Fruit fly (Drosophila melanogaster) whole organism, embryonic: ENCODE data around the gene CG43095.

Experiments
- Bgb ChIP-seq: fragments of 200-800 bp; sonication (Bioruptor generic); IDR thresholded peaks from 2 replicates; pipeline ENCODE4 v1.3.6; 2022; ENCODE audit warnings: missing biosample characterization, missing genetic modification characterization; ENCODE audit not compliant: partially characterized antibody
- CG10267 ChIP-seq: fragments of 200-800 bp; sonication (Bioruptor generic); optimal IDR thresholded peaks from 2 replicates; lab custom pipeline; 2018; ENCODE audit warnings: missing biosample characterization, mild to moderate bottlenecking, missing genetic modification characterization, moderate library complexity
- CG10366 ChIP-seq: fragments of 200-800 bp; sonication (Bioruptor generic); IDR thresholded peaks from 2 replicates; pipeline ENCODE4 v1.3.6; 2022; ENCODE audit warnings: missing biosample characterization, missing genetic modification characterization
- CG11560 ChIP-seq: fragments of 200-800 bp; sonication (Bioruptor generic); IDR thresholded peaks from 3 replicates; pipeline ENCODE4 v1.3.6; 2022; ENCODE audit warnings: missing biosample characterization, missing genetic modification characterization
- CG11695 ChIP-seq: fragments of 200-800 bp; sonication (Bioruptor generic); IDR thresholded peaks from 3 replicates; pipeline ENCODE4 v1.3.6; 2022; ENCODE audit warnings: missing biosample characterization, missing genetic modification characterization
- CG12236 ChIP-seq: fragments of 200-800 bp; sonication (Bioruptor generic); optimal IDR thresholded peaks from 2 replicates; lab custom pipeline; 2016; ENCODE audit warnings: missing biosample characterization, missing genetic modification characterization
- CG15269 ChIP-seq: fragments of 200-800 bp; sonication (Bioruptor generic); optimal IDR thresholded peaks from 2 replicates; lab custom pipeline; 2018; ENCODE audit warnings: missing biosample characterization, mild to moderate bottlenecking, missing genetic modification characterization, moderate library complexity
- CG16779 ChIP-seq: fragments of 200-800 bp; sonication (Bioruptor generic); IDR thresholded peaks from 2 replicates; pipeline ENCODE4 v1.3.6; 2022; ENCODE audit warnings: missing biosample characterization, missing genetic modification characterization
- CG16813 ChIP-seq: fragments of 200-800 bp; sonication (Bioruptor generic); IDR thresholded peaks from 3 replicates; pipeline ENCODE4 v1.3.6; 2022; ENCODE audit warnings: missing biosample characterization, missing genetic modification characterization; ENCODE audit not compliant: partially characterized antibody
- CG31441 ChIP-seq: fragments of 200-800 bp; sonication (Bioruptor generic); IDR thresholded peaks from 2 replicates; pipeline ENCODE4 v1.3.6; 2022; ENCODE audit warnings: missing biosample characterization, missing genetic modification characterization
- CG32532 ChIP-seq: fragments of 200-800 bp; sonication (Bioruptor generic); IDR thresholded peaks from 2 replicates; pipeline ENCODE4 v1.3.6; 2022; ENCODE audit warnings: missing biosample characterization, missing genetic modification characterization
- CG32772 ChIP-seq: fragments of 200-800 bp; sonication (Bioruptor generic); IDR thresholded peaks from 2 replicates; pipeline ENCODE4 v1.3.6; 2022; ENCODE audit warnings: missing biosample characterization, missing genetic modification characterization
- CG3726 ChIP-seq: fragments of 200-800 bp; sonication (Bioruptor generic); IDR thresholded peaks from 3 replicates; pipeline ENCODE4, ENCODE4 v1.3.6; 2022; ENCODE audit warnings: missing biosample characterization, missing genetic modification characterization
- CG42726 ChIP-seq: fragments of 200-800 bp; sonication (Bioruptor generic); IDR thresholded peaks from 2 replicates; pipeline ENCODE4 v1.3.6; 2022; ENCODE audit warnings: missing biosample characterization, missing genetic modification characterization; ENCODE audit not compliant: partially characterized antibody
- CG7357 ChIP-seq: fragments of 200-800 bp; sonication (Bioruptor generic); IDR thresholded peaks from 3 replicates; pipeline ENCODE4 v1.3.6; 2022; ENCODE audit warnings: missing biosample characterization, missing genetic modification characterization
- CG7839 ChIP-seq: fragments of 200-800 bp; sonication (Bioruptor generic); optimal IDR thresholded peaks from 3 replicates; lab custom pipeline; 2018; ENCODE audit warnings: missing biosample characterization, mild to moderate bottlenecking, missing genetic modification characterization, moderate library complexity
- CG8388 ChIP-seq: fragments of 200-800 bp; sonication (Bioruptor generic); optimal IDR thresholded peaks from 2 replicates; lab custom pipeline; 2019; ENCODE audit warnings: missing biosample characterization, mild to moderate bottlenecking, missing genetic modification characterization, moderate library complexity
- CG9727 ChIP-seq: fragments of 200-800 bp; sonication (Bioruptor generic); optimal IDR thresholded peaks from 3 replicates; lab custom pipeline; 2017; ENCODE audit warnings: missing biosample characterization, mild to moderate bottlenecking, missing genetic modification characterization
- Drgx ChIP-seq: fragments of 200-800 bp; sonication (Bioruptor generic); IDR thresholded peaks from 2 replicates; pipeline ENCODE4 v1.3.6; 2022; ENCODE audit warnings: missing biosample characterization, missing genetic modification characterization
- Hmx ChIP-seq: fragments of 200-800 bp; sonication (Bioruptor generic); optimal IDR thresholded peaks from 2 replicates; lab custom pipeline; 2016; ENCODE audit warnings: missing biosample characterization, missing genetic modification characterization
- Hr51 ChIP-seq, 2 experiments: fragments of 200-800 bp; sonication (Bioruptor generic); optimal IDR thresholded peaks; 2 replicates in 1 of 2; 3 replicates in 1 of 2; lab custom pipeline; 2016 to 2018; ENCODE audit warnings: missing biosample characterization in 2 of 2, missing genetic modification characterization in 2 of 2, mild to moderate bottlenecking in 1 of 2, moderate library complexity in 1 of 2
- Mrtf ChIP-seq: fragments of 200-800 bp; sonication (Bioruptor generic); IDR thresholded peaks from 3 replicates; pipeline ENCODE4 v1.3.6; 2022; ENCODE audit warnings: missing biosample characterization, missing genetic modification characterization
- Rx ChIP-seq: fragments of 200-800 bp; sonication (Bioruptor generic); IDR thresholded peaks from 2 replicates; pipeline ENCODE4 v1.3.6; 2022; ENCODE audit warnings: missing biosample characterization, missing genetic modification characterization
- Stat92E ChIP-seq, 3 experiments: fragments of >200 bp in 2 of 3; fragments of 200-800 bp in 1 of 3; sonication (Bioruptor generic) in 1 of 3; optimal IDR thresholded peaks; 2 replicates each; lab custom pipeline; 2017 to 2019; ENCODE audit warnings: missing biosample characterization in 3 of 3, missing genetic modification characterization in 3 of 3, mild to moderate bottlenecking in 1 of 3, moderate library complexity in 1 of 3
- Xrp1 ChIP-seq: fragments of 200-800 bp; sonication (Bioruptor generic); IDR thresholded peaks from 2 replicates; pipeline ENCODE4 v1.3.6; 2022; ENCODE audit warnings: missing biosample characterization, missing genetic modification characterization
- dati ChIP-seq: fragments of 200-800 bp; sonication (Bioruptor generic); IDR thresholded peaks from 2 replicates; pipeline ENCODE4 v1.3.6; 2022; ENCODE audit warnings: missing biosample characterization, missing genetic modification characterization
- dmrt99B ChIP-seq: fragments of 200-800 bp; sonication (Bioruptor generic); optimal IDR thresholded peaks from 2 replicates; lab custom pipeline; 2018; ENCODE audit warnings: missing biosample characterization, mild to moderate bottlenecking, missing genetic modification characterization, moderate library complexity
- fru ChIP-seq: fragments of >200 bp; optimal IDR thresholded peaks from 2 replicates; lab custom pipeline; 2017
- hbn ChIP-seq: fragments of 200-800 bp; sonication (Bioruptor generic); IDR thresholded peaks from 2 replicates; pipeline ENCODE4 v1.3.6; 2022; ENCODE audit warnings: missing biosample characterization, missing genetic modification characterization; ENCODE audit not compliant: partially characterized antibody
- hkb ChIP-seq, 2 experiments: fragments of 200-800 bp in 1 of 2; fragments of >200 bp in 1 of 2; sonication (Bioruptor generic) in 1 of 2; IDR thresholded peaks in 1 of 2; optimal IDR thresholded peaks in 1 of 2; 2 replicates each; pipeline versions ENCODE4 v1.3.6 to Lab custom; 2017 to 2022; ENCODE audit warnings: missing biosample characterization in 1 of 2, missing genetic modification characterization in 1 of 2
- inv ChIP-seq: fragments of 200-800 bp; sonication (Bioruptor generic); IDR thresholded peaks from 2 replicates; pipeline ENCODE4 v1.3.6; 2022; ENCODE audit warnings: missing biosample characterization, missing genetic modification characterization; ENCODE audit not compliant: partially characterized antibody
- jumu ChIP-seq: fragments of 200-800 bp; sonication (Bioruptor generic); optimal IDR thresholded peaks from 3 replicates; lab custom pipeline; 2016; ENCODE audit warnings: missing biosample characterization, missing genetic modification characterization
- lmd ChIP-seq: fragments of 200-800 bp; sonication (Bioruptor generic); IDR thresholded peaks from 2 replicates; pipeline ENCODE4 v1.3.6; 2022; ENCODE audit warnings: missing biosample characterization, missing genetic modification characterization
- nmo ChIP-seq: fragments of 200-800 bp; sonication (Bioruptor generic); optimal IDR thresholded peaks from 2 replicates; lab custom pipeline; 2018; ENCODE audit warnings: missing biosample characterization, mild to moderate bottlenecking, missing genetic modification characterization, moderate library complexity
- pan ChIP-seq, 4 experiments: fragments of >200 bp in 3 of 4; fragments of 200-800 bp in 1 of 4; sonication (Bioruptor generic) in 1 of 4; optimal IDR thresholded peaks in 3 of 4; IDR thresholded peaks in 1 of 4; 2 replicates each; pipeline versions ENCODE4 v1.3.6 to Lab custom; 2017 to 2022; ENCODE audit warnings: missing biosample characterization in 2 of 4, missing genetic modification characterization in 2 of 4, mixed read lengths in 1 of 4
- peb ChIP-seq: fragments of 200-800 bp; sonication (Bioruptor generic); IDR thresholded peaks from 2 replicates; pipeline ENCODE4 v1.3.6; 2022; ENCODE audit warnings: missing biosample characterization, missing genetic modification characterization
- pita ChIP-seq: fragments of 200-800 bp; sonication (Bioruptor generic); optimal IDR thresholded peaks from 2 replicates; lab custom pipeline; 2017; ENCODE audit warnings: missing biosample characterization, mild to moderate bottlenecking, missing genetic modification characterization
- prd ChIP-seq, 3 experiments: fragments of >200 bp in 2 of 3; fragments of 200-800 bp in 1 of 3; sonication (Bioruptor generic) in 1 of 3; optimal IDR thresholded peaks in 2 of 3; IDR thresholded peaks in 1 of 3; 2 replicates in 2 of 3; 3 replicates in 1 of 3; pipeline versions ENCODE4 v1.3.6 to Lab custom; 2017 to 2022; ENCODE audit warnings: missing biosample characterization in 1 of 3, missing genetic modification characterization in 1 of 3
- pzg ChIP-seq: fragments of 200-800 bp; sonication (Bioruptor generic); optimal IDR thresholded peaks from 3 replicates; lab custom pipeline; 2018; ENCODE audit warnings: missing biosample characterization, mild to moderate bottlenecking, missing genetic modification characterization, moderate library complexity
- ranshi ChIP-seq: fragments of 200-800 bp; sonication (Bioruptor generic); IDR thresholded peaks from 2 replicates; pipeline ENCODE4 v1.3.6; 2022; ENCODE audit warnings: missing biosample characterization, missing genetic modification characterization
- sens-2 ChIP-seq: fragments of 200-800 bp; sonication (Bioruptor generic); IDR thresholded peaks from 2 replicates; pipeline ENCODE4 v1.3.6; 2022; ENCODE audit warnings: missing biosample characterization, missing genetic modification characterization
- sob ChIP-seq: fragments of 200-800 bp; sonication (Bioruptor generic); IDR thresholded peaks from 2 replicates; pipeline ENCODE4 v1.3.6; 2022; ENCODE audit warnings: missing biosample characterization, missing genetic modification characterization
- stc ChIP-seq: fragments of 200-800 bp; sonication (Bioruptor generic); IDR thresholded peaks from 2 replicates; pipeline ENCODE4 v1.3.6; 2022; ENCODE audit warnings: missing biosample characterization, missing genetic modification characterization
- unpg ChIP-seq: fragments of 200-800 bp; sonication (Bioruptor generic); optimal IDR thresholded peaks from 3 replicates; lab custom pipeline; 2018; ENCODE audit warnings: missing biosample characterization, mild to moderate bottlenecking, missing genetic modification characterization, moderate library complexity
- vvl ChIP-seq: fragments of 200-800 bp; sonication (Bioruptor generic); IDR thresholded peaks from 2 replicates; pipeline ENCODE4 v1.3.6; 2022; ENCODE audit warnings: missing biosample characterization, missing genetic modification characterization
- wdn ChIP-seq: fragments of 200-800 bp; sonication (Bioruptor generic); IDR thresholded peaks from 2 replicates; pipeline ENCODE4 v1.3.6; 2022; ENCODE audit warnings: missing biosample characterization, missing genetic modification characterization
- zen ChIP-seq: fragments of 200-800 bp; sonication (Bioruptor generic); optimal IDR thresholded peaks from 3 replicates; lab custom pipeline; 2018; ENCODE audit warnings: missing biosample characterization, mild to moderate bottlenecking, missing genetic modification characterization, moderate library complexity

CG43095 gene

dm6 chr3R:22816437-22817173 lies 45.0 kb upstream of the CG43095 start (continued):
- TF ChIP-seq Hr51 (GFP tag; optimal IDR thresholded peaks at IDR 0.05; lab: Kevin White, UChicago), result no peak
- 0 out of 3 replicates have a peak, but pooled peaks have one; percentile 32 for TF ChIP-seq CG16813 (GFP tag; lab: Robert Waterston, UW)
- no peak for TF ChIP-seq CG15269 (tag; lab: Kevin White, UChicago)
- peak; percentile 72; the same call in 1 of the 2 replicates for TF ChIP-seq Xrp1
- TF ChIP-seq Mrtf, result no peak
- peak; percentile 66 for TF ChIP-seq vvl (GFP tag; lab: Robert Waterston, UW)
- TF ChIP-seq fru (lab: Kevin White, UChicago), result no peak
- no peak for TF ChIP-seq Hmx
- TF ChIP-seq CG42726 (GFP tag; lab: Robert Waterston, UW), result no peak
- TF ChIP-seq inv (GFP tag; lab: Robert Waterston, UW), result no peak
- peak; percentile 34; the same call in 1 of the 2 replicates for TF ChIP-seq CG32772 (GFP tag; lab: Robert Waterston, UW)
- TF ChIP-seq CG10366 (GFP tag; lab: Robert Waterston, UW), result peak; percentile 35; the same call in 1 of the 2 replicates
- peak; percentile 38; the same call in 1 of the 2 replicates for TF ChIP-seq peb
- TF ChIP-seq unpg (GFP tag; lab: Kevin White, UChicago), result peak; percentile 33
- no peak for TF ChIP-seq CG16779 (GFP tag; lab: Robert Waterston, UW)
- no peak for TF ChIP-seq hbn
- TF ChIP-seq dmrt99B (tag; lab: Kevin White, UChicago), result peak; percentile 26
- TF ChIP-seq CG10267, result no peak
- peak; percentile 18; the same call in 1 of the 2 replicates for TF ChIP-seq sob (GFP tag; lab: Robert Waterston, UW)
- no peak for TF ChIP-seq Rx (GFP tag; lab: Robert Waterston, UW)
- peak; percentile 25; the same call in 1 of the 2 replicates for TF ChIP-seq ranshi (GFP tag; lab: Robert Waterston, UW)
- TF ChIP-seq zen (tag; lab: Kevin White, UChicago), result peak; percentile 42
- TF ChIP-seq Stat92E (GFP tag; optimal IDR thresholded peaks at IDR 0.05; lab: Kevin White, UChicago), result no peak
- peak; percentile 34 for TF ChIP-seq nmo (GFP tag; lab: Kevin White, UChicago)
- peak; percentile 8; the same call in 1 of the 3 replicates for TF ChIP-seq CG7357 (GFP tag; lab: Robert Waterston, UW)
- peak; percentile 33 for TF ChIP-seq CG7839
- TF ChIP-seq dati (GFP tag; lab: Robert Waterston, UW), result no peak
- TF ChIP-seq jumu (GFP tag; lab: Kevin White, UChicago), result no peak
- no peak for TF ChIP-seq pzg
- TF ChIP-seq CG9727, result peak; percentile 20
- TF ChIP-seq stc (GFP tag; lab: Robert Waterston, UW), result no peak
- TF ChIP-seq sens-2 (GFP tag; lab: Robert Waterston, UW), result 0 out of 2 replicates have a peak, but pooled peaks have one; percentile 5
- 0 out of 2 replicates have a peak, but pooled peaks have one; percentile 18 for TF ChIP-seq CG31441 (GFP tag; lab: Robert Waterston, UW)
- peak; percentile 67 for TF ChIP-seq Drgx
- 0 out of 3 replicates have a peak, but pooled peaks have one; percentile 16 for TF ChIP-seq CG11695
- no peak for TF ChIP-seq pan (optimal IDR thresholded peaks at IDR 0.05; lab: Kevin White, UChicago)
- TF ChIP-seq pan (GFP tag; optimal IDR thresholded peaks at IDR 0.05 in 1 of 2, IDR thresholded peaks at IDR 0.05 in 1 of 2), result peak in 1 of 2 experiments; percentile 46
- no peak for TF ChIP-seq hkb (optimal IDR thresholded peaks at IDR 0.05; lab: Kevin White, UChicago)
- no peak for TF ChIP-seq hkb (GFP tag; IDR thresholded peaks at IDR 0.05; lab: Robert Waterston, UW)
- TF ChIP-seq CG3726, result no peak
- TF ChIP-seq Bgb, result no peak
- no peak for TF ChIP-seq CG8388 (GFP tag; lab: Kevin White, UChicago)
- TF ChIP-seq CG11560 (tag; lab: Robert Waterston, UW), result no peak
- TF ChIP-seq CG12236 (GFP tag; lab: Kevin White, UChicago), result no peak
- TF ChIP-seq pita (GFP tag; lab: Kevin White, UChicago), result no peak
- TF ChIP-seq wdn (GFP tag; lab: Robert Waterston, UW), result no peak
- no peak for TF ChIP-seq CG32532 (GFP tag; lab: Robert Waterston, UW)
- no peak for TF ChIP-seq prd (optimal IDR thresholded peaks at IDR 0.05; lab: Kevin White, UChicago)
- peak; percentile 84 for TF ChIP-seq prd (GFP tag; IDR thresholded peaks at IDR 0.05; lab: Robert Waterston, UW)
- peak; percentile 31; the same call in 1 of the 2 replicates for TF ChIP-seq lmd
